Fruit fly (Drosophila melanogaster) whole organism, prepupa: Measurements from ENCODE around the gene tko.

Experiments
- Blimp-1 ChIP-seq: fragments of 200-800 bp; sonication (Bioruptor generic); optimal IDR thresholded peaks from 3 replicates; lab custom pipeline; 2017; ENCODE audit warnings: missing biosample characterization, missing genetic modification characterization, mild to moderate bottlenecking, moderate library complexity, missing genetic modification reagents
- CG10631 ChIP-seq: fragments of 200-800 bp; sonication (Bioruptor generic); optimal IDR thresholded peaks from 2 replicates; lab custom pipeline; 2016; ENCODE audit warnings: missing biosample characterization, missing genetic modification characterization
- CG11294 ChIP-seq: fragments of 200-800 bp; sonication (Bioruptor generic); IDR thresholded peaks from 2 replicates; pipeline ENCODE4 v1.3.6; 2022; ENCODE audit warnings: missing biosample characterization, missing genetic modification characterization
- CG11762 ChIP-seq: fragments of 200-800 bp; sonication (Bioruptor generic); optimal IDR thresholded peaks from 3 replicates; lab custom pipeline; 2016; ENCODE audit warnings: missing biosample characterization, missing genetic modification characterization; ENCODE audit not compliant: insufficient read depth
- CG11902 ChIP-seq: fragments of 200-800 bp; sonication (Bioruptor generic); optimal IDR thresholded peaks from 3 replicates; lab custom pipeline; 2016; ENCODE audit warnings: missing biosample characterization, missing genetic modification characterization
- CG15336 ChIP-seq: fragments of 200-800 bp; sonication (Bioruptor generic); IDR thresholded peaks from 2 replicates; pipeline ENCODE4 v1.3.6; 2022; ENCODE audit warnings: missing biosample characterization, missing genetic modification characterization
- CG1621 ChIP-seq: fragments of 200-800 bp; sonication (Bioruptor generic); optimal IDR thresholded peaks from 3 replicates; lab custom pipeline; 2018; ENCODE audit warnings: missing biosample characterization, mild to moderate bottlenecking, missing genetic modification characterization
- CG16779 ChIP-seq: fragments of 200-800 bp; sonication (Bioruptor generic); optimal IDR thresholded peaks from 3 replicates; lab custom pipeline; 2017; ENCODE audit warnings: missing biosample characterization, mild to moderate bottlenecking, missing genetic modification characterization
- CG31627 ChIP-seq: fragments of 200-800 bp; sonication (Bioruptor generic); optimal IDR thresholded peaks from 3 replicates; lab custom pipeline; 2016; ENCODE audit warnings: missing biosample characterization, missing genetic modification characterization
- CG4318 ChIP-seq: fragments of 200-800 bp; sonication (Bioruptor generic); optimal IDR thresholded peaks from 3 replicates; lab custom pipeline; 2017; ENCODE audit warnings: missing biosample characterization, mild to moderate bottlenecking, missing genetic modification characterization
- CG6276 ChIP-seq: fragments of 200-800 bp; sonication (Bioruptor generic); optimal IDR thresholded peaks from 2 replicates; lab custom pipeline; 2017; ENCODE audit warnings: missing biosample characterization, mild to moderate bottlenecking, missing genetic modification characterization
- CG6792 ChIP-seq: fragments of 200-800 bp; sonication (Bioruptor generic); optimal IDR thresholded peaks from 3 replicates; lab custom pipeline; 2016; ENCODE audit warnings: missing biosample characterization, missing genetic modification characterization
- CG6854 ChIP-seq: fragments of 200-800 bp; sonication (Bioruptor generic); optimal IDR thresholded peaks from 2 replicates; lab custom pipeline; 2017; ENCODE audit warnings: missing biosample characterization, mild to moderate bottlenecking, missing genetic modification characterization
- CG7368 ChIP-seq: fragments of 200-800 bp; sonication (Bioruptor generic); optimal IDR thresholded peaks from 3 replicates; lab custom pipeline; 2016; ENCODE audit warnings: missing biosample characterization, missing genetic modification characterization
- CG8119 ChIP-seq: fragments of 200-800 bp; sonication (Bioruptor generic); IDR thresholded peaks from 3 replicates; pipeline ENCODE4 v1.3.6; 2022; ENCODE audit warnings: missing biosample characterization, missing genetic modification characterization
- CG8319 ChIP-seq: fragments of 200-800 bp; sonication (Bioruptor generic); optimal IDR thresholded peaks from 3 replicates; lab custom pipeline; 2016; ENCODE audit warnings: missing biosample characterization, missing genetic modification characterization
- CG8632 ChIP-seq: fragments of 200-800 bp; sonication (Bioruptor generic); optimal IDR thresholded peaks from 3 replicates; lab custom pipeline; 2016; ENCODE audit warnings: missing biosample characterization, missing genetic modification characterization
- CG9139 ChIP-seq: fragments of 200-800 bp; sonication (Bioruptor generic); optimal IDR thresholded peaks from 3 replicates; lab custom pipeline; 2017; ENCODE audit warnings: missing biosample characterization, mild to moderate bottlenecking, missing genetic modification characterization
- Eip93F ChIP-seq: fragments of 200-800 bp; sonication (Bioruptor generic); optimal IDR thresholded peaks from 2 replicates; lab custom pipeline; 2016; ENCODE audit warnings: missing biosample characterization, mild to moderate bottlenecking, missing genetic modification characterization
- Ets21C ChIP-seq: fragments of 200-800 bp; sonication (Bioruptor generic); optimal IDR thresholded peaks from 3 replicates; lab custom pipeline; 2016; ENCODE audit warnings: missing biosample characterization, missing genetic modification characterization
- Ets96B ChIP-seq: fragments of 200-800 bp; optimal IDR thresholded peaks from 2 replicates; lab custom pipeline; 2019; ENCODE audit warnings: missing biosample characterization, mild to moderate bottlenecking, missing genetic modification characterization, moderate library complexity
- Gug ChIP-seq: fragments of 200-800 bp; sonication (Bioruptor generic); IDR thresholded peaks from 2 replicates; pipeline ENCODE4 v1.3.6; 2022; ENCODE audit warnings: missing biosample characterization, missing genetic modification characterization
- Hr39 ChIP-seq: fragments of 200-800 bp; sonication (Bioruptor generic); optimal IDR thresholded peaks from 2 replicates; lab custom pipeline; 2016; ENCODE audit warnings: missing biosample characterization, missing genetic modification characterization
- Lpt ChIP-seq: fragments of 200-800 bp; sonication (Bioruptor generic); optimal IDR thresholded peaks from 3 replicates; lab custom pipeline; 2016; ENCODE audit warnings: missing biosample characterization, missing genetic modification characterization
- Met ChIP-seq: fragments of 200-800 bp; sonication (Bioruptor generic); optimal IDR thresholded peaks from 3 replicates; lab custom pipeline; 2016; ENCODE audit warnings: missing biosample characterization, missing genetic modification characterization
- OdsH ChIP-seq: fragments of 200-800 bp; sonication (Bioruptor generic); optimal IDR thresholded peaks from 3 replicates; lab custom pipeline; 2016; ENCODE audit warnings: missing biosample characterization, missing genetic modification characterization
- Smox ChIP-seq: fragments of 200-800 bp; sonication (Bioruptor generic); optimal IDR thresholded peaks from 3 replicates; lab custom pipeline; 2016; ENCODE audit warnings: missing biosample characterization, missing genetic modification characterization
- Sox14 ChIP-seq: fragments of 200-800 bp; sonication (Bioruptor generic); optimal IDR thresholded peaks from 3 replicates; lab custom pipeline; 2016; ENCODE audit warnings: missing biosample characterization, missing genetic modification characterization
- achi ChIP-seq: fragments of 200-800 bp; sonication (Bioruptor generic); optimal IDR thresholded peaks from 3 replicates; lab custom pipeline; 2016; ENCODE audit warnings: missing biosample characterization, missing genetic modification characterization
- acj6 ChIP-seq: fragments of 200-800 bp; sonication (Bioruptor generic); optimal IDR thresholded peaks from 3 replicates; lab custom pipeline; 2016; ENCODE audit warnings: missing biosample characterization, missing genetic modification characterization
- eg ChIP-seq: fragments of 200-800 bp; sonication (Bioruptor generic); IDR thresholded peaks from 3 replicates; pipeline ENCODE4 v1.3.6; 2022; ENCODE audit warnings: missing biosample characterization, missing genetic modification characterization
- esn ChIP-seq: fragments of 200-800 bp; sonication (Bioruptor generic); optimal IDR thresholded peaks from 2 replicates; lab custom pipeline; 2016; ENCODE audit warnings: missing biosample characterization, mild to moderate bottlenecking, missing genetic modification characterization, moderate library complexity
- fd59A ChIP-seq: fragments of 200-800 bp; sonication (Bioruptor generic); optimal IDR thresholded peaks from 2 replicates; lab custom pipeline; 2017; ENCODE audit warnings: missing biosample characterization, mild to moderate bottlenecking, missing genetic modification characterization, missing genetic modification reagents
- fd85E ChIP-seq: fragments of 200-800 bp; sonication (Bioruptor generic); optimal IDR thresholded peaks from 3 replicates; lab custom pipeline; 2016; ENCODE audit warnings: missing biosample characterization, missing genetic modification characterization
- lz ChIP-seq: fragments of 200-800 bp; sonication (Bioruptor generic); optimal IDR thresholded peaks from 3 replicates; lab custom pipeline; 2016; ENCODE audit warnings: missing biosample characterization, missing genetic modification characterization
- net ChIP-seq: fragments of 200-800 bp; sonication (Bioruptor generic); optimal IDR thresholded peaks from 3 replicates; lab custom pipeline; 2016; ENCODE audit warnings: missing biosample characterization, missing genetic modification characterization
- pdm3 ChIP-seq: fragments of 200-800 bp; sonication (Bioruptor generic); optimal IDR thresholded peaks from 3 replicates; lab custom pipeline; 2016; ENCODE audit warnings: missing biosample characterization, missing genetic modification characterization
- spab ChIP-seq: fragments of 200-800 bp; sonication (Bioruptor generic); optimal IDR thresholded peaks from 2 replicates; lab custom pipeline; 2017; ENCODE audit warnings: missing biosample characterization, mild to moderate bottlenecking, missing genetic modification characterization, missing genetic modification reagents
- ss ChIP-seq, 2 experiments: fragments of 200-800 bp; sonication (Bioruptor generic); optimal IDR thresholded peaks; 2 replicates in 1 of 2; 3 replicates in 1 of 2; lab custom pipeline; 2017 to 2018; ENCODE audit warnings: mild to moderate bottlenecking in 2 of 2, missing biosample characterization in 2 of 2, missing genetic modification characterization in 2 of 2, moderate library complexity in 1 of 2
- topi ChIP-seq: fragments of 200-800 bp; sonication (Bioruptor generic); optimal IDR thresholded peaks from 3 replicates; lab custom pipeline; 2016; ENCODE audit warnings: missing biosample characterization, missing genetic modification characterization
- vri ChIP-seq: fragments of 200-800 bp; sonication (Bioruptor generic); optimal IDR thresholded peaks from 3 replicates; lab custom pipeline; 2016; ENCODE audit warnings: missing biosample characterization, mild to moderate bottlenecking, missing genetic modification characterization

Gene tko

dm6 chrX:2468576-2468975, 24.8 kb upstream of the tko start (continued):
- peak; percentile 87 for TF ChIP-seq Gug
- TF ChIP-seq CG11902 = peak; percentile 26
- peak; percentile 85 for TF ChIP-seq acj6 (GFP tag; lab: Kevin White, UChicago)
- peak; percentile 0 for TF ChIP-seq Ets21C
- peak; percentile 86 for TF ChIP-seq fd59A (GFP tag; lab: Kevin White, UChicago)
- peak; percentile 66 for TF ChIP-seq CG7368 (GFP tag; lab: Kevin White, UChicago)
- peak; percentile 85 for TF ChIP-seq Lpt (GFP tag; lab: Kevin White, UChicago)
- TF ChIP-seq pdm3 (GFP tag; lab: Kevin White, UChicago) = peak; percentile 84
- peak; percentile 81 for TF ChIP-seq Ets96B (tag; lab: Kevin White, UChicago)
- peak; percentile 92 for TF ChIP-seq CG10631 (GFP tag; lab: Kevin White, UChicago)
- peak; percentile 64 for TF ChIP-seq CG11762
- peak; percentile 44 for TF ChIP-seq CG16779 (tag; lab: Kevin White, UChicago)
- TF ChIP-seq CG8632 (GFP tag; lab: Kevin White, UChicago) = peak; percentile 59
- TF ChIP-seq CG6854 (GFP tag; lab: Kevin White, UChicago) = no peak
- peak; percentile 86 for TF ChIP-seq achi (GFP tag; lab: Kevin White, UChicago)
- TF ChIP-seq OdsH = peak; percentile 84
- peak; percentile 59 for TF ChIP-seq CG9139 (GFP tag; lab: Kevin White, UChicago)
- TF ChIP-seq ss (GFP tag; optimal IDR thresholded peaks at IDR 0.05; lab: Kevin White, UChicago) = peak; percentile 83 to 94
- no peak for TF ChIP-seq fd85E
- TF ChIP-seq Eip93F (GFP tag; lab: Kevin White, UChicago) = no peak
- TF ChIP-seq CG4318 (GFP tag; lab: Kevin White, UChicago) = peak; percentile 72
- no peak for TF ChIP-seq Blimp-1 (GFP tag; lab: Kevin White, UChicago)
- TF ChIP-seq CG11294 = peak; percentile 76
- peak; percentile 90 for TF ChIP-seq eg (GFP tag; lab: Robert Waterston, UW)
- TF ChIP-seq Smox (GFP tag; lab: Kevin White, UChicago) = peak; percentile 35
- TF ChIP-seq CG15336 (GFP tag; lab: Robert Waterston, UW) = peak; percentile 93
- peak; percentile 57 for TF ChIP-seq CG8319 (GFP tag; lab: Kevin White, UChicago)
- TF ChIP-seq topi (GFP tag; lab: Kevin White, UChicago) = peak; percentile 51
- peak; percentile 82 for TF ChIP-seq spab (GFP tag; lab: Kevin White, UChicago)
- TF ChIP-seq CG31627 (GFP tag; lab: Kevin White, UChicago) = peak; percentile 50

- TF ChIP-seq acj6 (GFP tag; lab: Kevin White, UChicago) (no peak), Met (GFP tag; lab: Kevin White, UChicago) (no peak), CG1621 (no peak), topi (GFP tag; lab: Kevin White, UChicago) (no peak), Sox14 (GFP tag; lab: Kevin White, UChicago) (no peak), Ets96B (tag; lab: Kevin White, UChicago) (no peak), Lpt (GFP tag; lab: Kevin White, UChicago) (no peak), vri (GFP tag; lab: Kevin White, UChicago) (no peak), Blimp-1 (GFP tag; lab: Kevin White, UChicago) (no peak), CG8119 (GFP tag; lab: Robert Waterston, UW) (no peak), CG6276 (GFP tag; lab: Kevin White, UChicago) (no peak), CG9139 (GFP tag; lab: Kevin White, UChicago) (no peak), Gug (no peak), lz (GFP tag; lab: Kevin White, UChicago) (no peak)
Measured at dm6 chrX:2466919-2467318, 23.1 kb upstream of the tko start.

dm6 chrX:2465687-2466086, 21.9 kb upstream of the tko start:
- TF ChIP-seq Hr39 (GFP tag; lab: Kevin White, UChicago) (no peak), net (GFP tag; lab: Kevin White, UChicago) (no peak), CG6792 (GFP tag; lab: Kevin White, UChicago) (no peak), Met (GFP tag; lab: Kevin White, UChicago) (no peak), CG11902 (no peak), OdsH (no peak), lz (GFP tag; lab: Kevin White, UChicago) (no peak), esn (GFP tag; lab: Kevin White, UChicago) (no peak)
